Worm (Caenorhabditis elegans) whole organism, L1 larva: Measurements from ENCODE around the gene nhr-91.

Source experiments
- ama-1 ChIP-seq: fragments of 150-350 bp; optimal IDR thresholded peaks from 2 replicates; lab custom pipeline; 2014
- blmp-1 ChIP-seq: fragments of 150-350 bp; optimal IDR thresholded peaks from 2 replicates; lab custom pipeline; 2014; ENCODE audit warnings: missing biosample characterization, missing genetic modification characterization

ce11 chrX:15345346-15346198, 36.4 kb downstream of the nhr-91 start:
- TF ChIP-seq ama-1 (lab: Kevin White, UChicago) (no peak), blmp-1 (tag; lab: Kevin White, UChicago) (no peak)
